Fruit fly (Drosophila melanogaster): Measurements from ENCODE around the gene Miro.

The Miro gene

DNA sequence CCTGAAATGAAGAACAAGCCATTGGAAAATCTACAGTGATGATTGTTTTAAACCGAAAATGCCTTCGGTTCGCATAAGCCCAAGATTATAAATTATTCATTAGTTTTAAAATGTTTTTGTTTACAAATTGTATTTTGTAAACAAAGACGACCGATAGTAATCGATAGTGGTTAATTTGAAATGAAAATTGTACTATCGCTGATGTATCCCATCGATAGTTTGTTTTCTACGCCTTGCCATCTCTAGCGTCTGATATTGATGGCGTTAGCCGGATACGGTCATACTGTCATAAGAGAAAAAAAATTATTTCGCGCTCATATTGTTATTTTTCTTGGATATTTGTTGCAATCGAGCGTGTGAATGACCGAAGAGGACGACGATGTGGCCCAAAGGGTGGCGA is 19.4 kb upstream of the Miro start, which contains the start of gene SMC1 (continued):
- TF ChIP-seq CG14965 (GFP tag; optimal IDR thresholded peaks at IDR 0.05; ENCODE audit: borderline replicate concordance) (no peak), Gsc (GFP tag; IDR thresholded peaks at IDR 0.05) (no peak), luna (GFP tag; optimal IDR thresholded peaks at IDR 0.05) (peak; percentile 13), H2.0 (GFP tag; IDR thresholded peaks at IDR 0.05) (no peak), CG5245 (GFP tag; optimal IDR thresholded peaks at IDR 0.05) (no peak), CG34376 (GFP tag; optimal IDR thresholded peaks at IDR 0.05) (peak; percentile 42), CG17612 (GFP tag; IDR thresholded peaks at IDR 0.05) (no peak), klu (GFP tag; IDR thresholded peaks at IDR 0.05) (no peak), Mrtf (GFP tag; IDR thresholded peaks at IDR 0.05) (no peak; the same call in 2 of the 3 replicates), GATAe (GFP tag; conservative IDR thresholded peaks at IDR 0.05) (no peak), CG10321 (GFP tag; IDR thresholded peaks at IDR 0.05) (no peak), pzg (GFP tag; optimal IDR thresholded peaks at IDR 0.05) (peak; percentile 94), Deaf1 (tag; optimal IDR thresholded peaks at IDR 0.05) (no peak), stc (GFP tag; IDR thresholded peaks at IDR 0.05) (no peak; the same call in 1 of the 2 replicates), trem (tag; optimal IDR thresholded peaks at IDR 0.05) (peak; percentile 88), HLH3B (GFP tag; IDR thresholded peaks at IDR 0.05) (no peak), CG7357 (GFP tag; IDR thresholded peaks at IDR 0.05) (no peak), ap (GFP tag; IDR thresholded peaks at IDR 0.05) (no peak), Fer2 (tag; optimal IDR thresholded peaks at IDR 0.05) (peak; percentile 0), bcd (GFP tag; optimal IDR thresholded peaks at IDR 0.05) (no peak), lmd (GFP tag; IDR thresholded peaks at IDR 0.05) (no peak), CG2678 (tag; optimal IDR thresholded peaks at IDR 0.05) (no peak), Dad (GFP tag; optimal IDR thresholded peaks at IDR 0.05) (peak; percentile 51), CG6175 (GFP tag; IDR thresholded peaks at IDR 0.05) (no peak), gsb-n (tag; optimal IDR thresholded peaks at IDR 0.05) (no peak), CG2129 (GFP tag; IDR thresholded peaks at IDR 0.05; ENCODE audit: partially characterized antibody) (peak; percentile 98), ash1 (GFP tag; optimal IDR thresholded peaks at IDR 0.05) (no peak), unc-4 (GFP tag; IDR thresholded peaks at IDR 0.05; ENCODE audit: partially characterized antibody) (peak; percentile 99), Hr3 (GFP tag; optimal IDR thresholded peaks at IDR 0.05) (no peak), Sry-β (GFP tag; optimal IDR thresholded peaks at IDR 0.05) (peak; percentile 21), Sin3A (optimal IDR thresholded peaks at IDR 0.05) (peak; percentile 52), CG11696 (GFP tag; IDR thresholded peaks at IDR 0.05) (no peak), PHDP (tag; optimal IDR thresholded peaks at IDR 0.05) (peak; percentile 26), CG8478 (optimal IDR thresholded peaks at IDR 0.05) (no peak), fd96Cb (tag; optimal IDR thresholded peaks at IDR 0.05) (no peak), Nf-YB (GFP tag; optimal IDR thresholded peaks at IDR 0.05) (no peak), D19A (tag; optimal IDR thresholded peaks at IDR 0.05) (peak; percentile 20), slbo (GFP tag; IDR thresholded peaks at IDR 0.05) (peak; percentile 72), C15 (GFP tag; IDR thresholded peaks at IDR 0.05) (0 out of 3 replicates have a peak, but pooled peaks have one; percentile 28), p53 (GFP tag; optimal IDR thresholded peaks at IDR 0.05) (peak; percentile 46), trh (GFP tag; optimal IDR thresholded peaks at IDR 0.05) (no peak), CG16779 (GFP tag; IDR thresholded peaks at IDR 0.05) (0 out of 2 replicates have a peak, but pooled peaks have one; percentile 36), CG15269 (tag; optimal IDR thresholded peaks at IDR 0.05) (no peak), gt (GFP tag; IDR thresholded peaks at IDR 0.05) (no peak), tap (tag; optimal IDR thresholded peaks at IDR 0.05) (no peak), eve (GFP tag; optimal IDR thresholded peaks at IDR 0.05) (no peak), aop (GFP tag; IDR thresholded peaks at IDR 0.05) (no peak), ci (GFP tag; IDR thresholded peaks at IDR 0.05) (no peak), CG12391 (tag; optimal IDR thresholded peaks at IDR 0.05) (peak; percentile 62), sug (tag; optimal IDR thresholded peaks at IDR 0.05) (peak; percentile 70), CG8290 (GFP tag; optimal IDR thresholded peaks at IDR 0.05) (peak; percentile 51), CG8290 (tag; optimal IDR thresholded peaks at IDR 0.05) (peak in 1 of 2 experiments; percentile 83), org-1 (GFP tag; optimal IDR thresholded peaks at IDR 0.05) (no peak), CG2120 (GFP tag; optimal IDR thresholded peaks at IDR 0.05) (peak; percentile 52)

Data from whole organism, embryonic.